Worm (Caenorhabditis elegans) whole organism, mixed stage, embryonic: Measurements from ENCODE around the gene twk-18.

Experiments
- elt-3 ChIP-seq: fragments of 150-350 bp; optimal IDR thresholded peaks from 2 replicates; lab custom pipeline; 2014; ENCODE audit warnings: missing biosample characterization, missing genetic modification characterization
- lin-13 ChIP-seq: fragments of 150-350 bp; optimal IDR thresholded peaks from 2 replicates; lab custom pipeline; 2014; ENCODE audit warnings: missing biosample characterization, missing genetic modification characterization
- nhr-12 ChIP-seq: fragments of 150-350 bp; optimal IDR thresholded peaks from 2 replicates; lab custom pipeline; 2014; ENCODE audit warnings: missing biosample characterization, missing genetic modification characterization
- pha-4 ChIP-seq: fragments of 150-350 bp; optimal IDR thresholded peaks from 2 replicates; lab custom pipeline; 2018; ENCODE audit warnings: missing biosample characterization, missing genetic modification reagents, missing genetic modification characterization

DNA sequence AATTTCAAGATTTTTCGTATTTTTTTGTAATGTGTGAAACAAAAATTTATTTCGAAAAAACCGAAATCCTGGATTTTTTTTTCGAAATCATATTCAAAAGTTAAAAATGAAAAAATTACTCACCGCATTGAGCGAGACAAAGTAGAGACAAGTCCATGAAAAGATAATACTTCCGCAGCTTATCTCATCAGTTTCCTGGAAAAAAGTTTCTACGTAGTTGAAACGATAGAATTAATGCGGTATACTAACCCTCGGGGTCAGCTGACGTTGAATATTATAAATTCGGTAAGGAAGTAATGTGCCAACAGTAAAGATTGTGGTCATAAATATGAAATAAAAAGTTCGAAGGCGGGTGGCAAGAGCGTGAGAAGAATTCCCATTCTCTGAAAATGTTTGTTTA lies 30.0 kb upstream of the twk-18 start:
- TF ChIP-seq pha-4 (tag; lab: Kevin White, UChicago) (no peak), elt-3 (tag; lab: Kevin White, UChicago) (no peak), nhr-12 (tag; lab: Kevin White, UChicago) (no peak), lin-13 (tag; lab: Kevin White, UChicago) (no peak)
